Worm (Caenorhabditis elegans): ENCODE data around the gene fbxb-22.

Gene fbxb-22

ce11 chrIII:11834168-11834567 is 49.4 kb downstream of the fbxb-22 start:
- no peak for TF ChIP-seq W03F9.2 (tag; optimal IDR thresholded peaks at IDR 0.05)

- TF ChIP-seq him-1 (tag; optimal IDR thresholded peaks at IDR 0.05) (no peak), W03F9.2 (tag; optimal IDR thresholded peaks at IDR 0.05) (no peak), dao-5 (tag; optimal IDR thresholded peaks at IDR 0.05) (no peak)
These were observed 50.1 kb downstream of the fbxb-22 start for ce11 chrIII:11833449-11833848.

Measured in whole organism, L4/young adult.